Worm (Caenorhabditis elegans) whole organism, L4 larva: ENCODE measurements around the gene nhr-17.

Experiments
- nhr-10 ChIP-seq: fragments of 150-350 bp; optimal IDR thresholded peaks from 2 replicates; lab custom pipeline; 2014; ENCODE audit warnings: missing biosample characterization, missing genetic modification characterization
- nhr-76 ChIP-seq: fragments of 150-350 bp; optimal IDR thresholded peaks from 2 replicates; lab custom pipeline; 2014; ENCODE audit warnings: missing biosample characterization, missing genetic modification characterization

ce11 chrX:12667804-12668511, at the start of gene nhr-17:
- no peak for TF ChIP-seq nhr-10 (tag; lab: Kevin White, UChicago)
- TF ChIP-seq nhr-76 (tag; lab: Kevin White, UChicago): no peak
